Worm (Caenorhabditis elegans) whole organism, L4 larva: ENCODE measurements around the gene Y53F4B.17.
"Not testable (repeated sequence)": the region's sequence is repeated elsewhere in the genome, so short reads cannot be mapped to it uniquely, and the experiment has no call there.

Experiments used
- egl-43 ChIP-seq: fragments of 200-800 bp; sonication (Bioruptor generic); IDR thresholded peaks from 2 replicates; pipeline ENCODE4 v1.3.6; 2022; ENCODE audit warnings: missing genetic modification reagents, missing genetic modification characterization, missing compliant biosample characterization
- nhr-77 ChIP-seq: fragments of 150-350 bp; optimal IDR thresholded peaks from 2 replicates; lab custom pipeline; 2014; ENCODE audit warnings: missing biosample characterization, missing genetic modification characterization
- unc-62 ChIP-seq, 3 experiments: fragments of 150-350 bp in 1 of 3; sonication (generic microtip); optimal IDR thresholded peaks in 2 of 3; peaks in 1 of 3; 1 replicate in 1 of 3; 2 replicates in 2 of 3; lab custom pipeline; 2014 to 2017; ENCODE audit warnings: missing biosample characterization in 3 of 3, missing genetic modification characterization in 3 of 3, missing genetic modification reagents in 3 of 3, missing genotype in 1 of 3

ce11 chrII:15043850-15044249 lies 14.6 kb upstream of the Y53F4B.17 start:
- not testable (repeated sequence) for TF ChIP-seq unc-62 (GFP tag; optimal IDR thresholded peaks at IDR 0.05 in 1 of 2; lab: Kevin White, UChicago); unc-62 (tag; optimal IDR thresholded peaks at IDR 0.05; lab: Kevin White, UChicago); nhr-77; egl-43 (GFP tag; lab: Robert Waterston, UW)
